Fruit fly (Drosophila melanogaster) whole organism, embryonic: ENCODE results near the gene Polr3F.
A peak's percentile ranks its signal among the peaks of the same experiment; 100 is the strongest.

Experiments
- Ada2b ChIP-seq: fragments of 200-800 bp; sonication (Bioruptor generic); IDR thresholded peaks from 2 replicates; pipeline ENCODE4 v1.3.6; 2022; ENCODE audit warnings: missing biosample characterization, missing genetic modification characterization
- Adf1 ChIP-seq: fragments of 200-800 bp; sonication (Bioruptor generic); IDR thresholded peaks from 2 replicates; pipeline ENCODE4 v1.3.6; 2022; ENCODE audit warnings: missing biosample characterization, missing genetic modification characterization
- Atf-2 ChIP-seq: fragments of 200-800 bp; sonication (Bioruptor generic); optimal IDR thresholded peaks from 2 replicates; lab custom pipeline; 2016; ENCODE audit warnings: missing biosample characterization, missing genetic modification characterization
- Atf6 ChIP-seq: fragments of 200-800 bp; sonication (Bioruptor generic); IDR thresholded peaks from 2 replicates; pipeline ENCODE4 v1.3.6; 2022; ENCODE audit warnings: missing biosample characterization, missing genetic modification characterization
- Blimp-1 ChIP-seq: fragments of 200-800 bp; sonication (Bioruptor generic); optimal IDR thresholded peaks from 3 replicates; lab custom pipeline; 2018; ENCODE audit warnings: missing biosample characterization, missing genetic modification characterization, mild to moderate bottlenecking, moderate library complexity, missing genetic modification reagents
- CG11398 ChIP-seq: fragments of 200-800 bp; sonication (Bioruptor generic); optimal IDR thresholded peaks from 2 replicates; lab custom pipeline; 2016; ENCODE audit warnings: missing biosample characterization, missing genetic modification characterization
- CG12071 ChIP-seq: fragments of 200-800 bp; sonication (Bioruptor generic); optimal IDR thresholded peaks from 3 replicates; lab custom pipeline; 2018; ENCODE audit warnings: missing biosample characterization, mild to moderate bottlenecking, missing genetic modification characterization
- CG12299 ChIP-seq: fragments of 200-800 bp; sonication (Bioruptor generic); optimal IDR thresholded peaks from 2 replicates; lab custom pipeline; 2018; ENCODE audit warnings: missing biosample characterization, mild to moderate bottlenecking, missing genetic modification characterization
- CG13624 ChIP-seq: fragments of 200-800 bp; sonication (Bioruptor generic); optimal IDR thresholded peaks from 2 replicates; lab custom pipeline; 2016; ENCODE audit warnings: missing biosample characterization, missing genetic modification characterization
- CG13894 ChIP-seq: fragments of 200-800 bp; sonication (Bioruptor generic); optimal IDR thresholded peaks from 3 replicates; lab custom pipeline; 2018; ENCODE audit warnings: missing biosample characterization, mild to moderate bottlenecking, missing genetic modification characterization, moderate library complexity
- CG14441 ChIP-seq: fragments of 200-800 bp; sonication (Bioruptor generic); IDR thresholded peaks from 2 replicates; pipeline ENCODE4 v1.3.6; 2022; ENCODE audit warnings: missing biosample characterization, missing genetic modification characterization
- CG17186 ChIP-seq: fragments of 200-800 bp; sonication (Bioruptor generic); optimal IDR thresholded peaks from 3 replicates; lab custom pipeline; 2017; ENCODE audit warnings: missing biosample characterization, missing genetic modification reagents, missing genetic modification characterization
- CG17829 ChIP-seq: fragments of 200-800 bp; optimal IDR thresholded peaks from 2 replicates; lab custom pipeline; 2019; ENCODE audit warnings: missing biosample characterization, mild to moderate bottlenecking, missing genetic modification characterization, moderate library complexity
- CG18262 ChIP-seq: fragments of 200-800 bp; optimal IDR thresholded peaks from 3 replicates; lab custom pipeline; 2019; ENCODE audit warnings: missing biosample characterization, mild to moderate bottlenecking, missing genetic modification characterization, moderate library complexity
- CG3281 ChIP-seq: fragments of 200-800 bp; sonication (Bioruptor generic); optimal IDR thresholded peaks from 3 replicates; lab custom pipeline; 2017; ENCODE audit warnings: missing biosample characterization, mild to moderate bottlenecking, missing genetic modification characterization
- CG4282 ChIP-seq: fragments of 200-800 bp; sonication (Bioruptor generic); optimal IDR thresholded peaks from 2 replicates; lab custom pipeline; 2016; ENCODE audit warnings: missing biosample characterization, missing genetic modification characterization
- CG6254 ChIP-seq: fragments of 200-800 bp; sonication (Bioruptor generic); optimal IDR thresholded peaks from 3 replicates; lab custom pipeline; 2017; ENCODE audit warnings: mild to moderate bottlenecking, missing biosample characterization, missing genetic modification reagents, missing genetic modification characterization
- CG6683 ChIP-seq: fragments of 200-800 bp; sonication (Bioruptor generic); optimal IDR thresholded peaks from 2 replicates; lab custom pipeline; 2017; ENCODE audit warnings: missing biosample characterization, mild to moderate bottlenecking, missing genetic modification characterization, missing genetic modification reagents
- CG6791 ChIP-seq: fragments of 200-800 bp; sonication (Bioruptor generic); IDR thresholded peaks from 3 replicates; pipeline ENCODE4 v1.3.6; 2022; ENCODE audit warnings: missing biosample characterization, missing genetic modification characterization; ENCODE audit not compliant: partially characterized antibody
- CG6813 ChIP-seq: fragments of 200-800 bp; sonication (Bioruptor generic); optimal IDR thresholded peaks from 2 replicates; lab custom pipeline; 2017; ENCODE audit warnings: missing biosample characterization, missing genetic modification characterization, mild to moderate bottlenecking, moderate library complexity, missing genetic modification reagents
- CG7786 ChIP-seq: fragments of 200-800 bp; sonication (Bioruptor generic); optimal IDR thresholded peaks from 2 replicates; lab custom pipeline; 2016; ENCODE audit warnings: missing biosample characterization, missing genetic modification characterization
- CG7963 ChIP-seq: fragments of 200-800 bp; sonication (Bioruptor generic); IDR thresholded peaks from 3 replicates; pipeline ENCODE4 v1.3.6; 2022; ENCODE audit warnings: missing biosample characterization, missing genetic modification characterization; ENCODE audit not compliant: partially characterized antibody
- CG9727 ChIP-seq: fragments of 200-800 bp; sonication (Bioruptor generic); optimal IDR thresholded peaks from 3 replicates; lab custom pipeline; 2017; ENCODE audit warnings: missing biosample characterization, mild to moderate bottlenecking, missing genetic modification characterization
- Deaf1 ChIP-seq: fragments of 200-800 bp; optimal IDR thresholded peaks from 3 replicates; lab custom pipeline; 2019; ENCODE audit warnings: missing biosample characterization, mild to moderate bottlenecking, missing genetic modification characterization, moderate library complexity
- Fer1 ChIP-seq: fragments of 200-800 bp; sonication (Bioruptor generic); optimal IDR thresholded peaks from 2 replicates; lab custom pipeline; 2017; ENCODE audit warnings: missing biosample characterization, mild to moderate bottlenecking, missing genetic modification characterization
- Fer3 ChIP-seq: fragments of 200-800 bp; sonication (Bioruptor generic); optimal IDR thresholded peaks from 2 replicates; lab custom pipeline; 2018; ENCODE audit warnings: missing biosample characterization, mild to moderate bottlenecking, missing genetic modification characterization, moderate library complexity
- Jarid2 ChIP-seq: fragments of 200-800 bp; sonication (Bioruptor generic); optimal IDR thresholded peaks from 3 replicates; lab custom pipeline; 2017; ENCODE audit warnings: mild to moderate bottlenecking, missing biosample characterization, missing genetic modification reagents, missing genetic modification characterization
- Neu2 ChIP-seq: fragments of 200-800 bp; sonication (Bioruptor generic); optimal IDR thresholded peaks from 3 replicates; lab custom pipeline; 2016; ENCODE audit warnings: missing biosample characterization, missing genetic modification characterization, borderline replicate concordance
- Tbp ChIP-seq: fragments of >200 bp; optimal IDR thresholded peaks from 2 replicates; lab custom pipeline; 2018; ENCODE audit warnings: missing biosample characterization, missing genetic modification characterization
- al ChIP-seq: fragments of 200-800 bp; sonication (Bioruptor generic); IDR thresholded peaks from 2 replicates; pipeline ENCODE4 v1.3.6; 2022; ENCODE audit warnings: missing biosample characterization, missing genetic modification characterization
- az2 ChIP-seq: fragments of 200-800 bp; sonication (Bioruptor generic); optimal IDR thresholded peaks from 3 replicates; lab custom pipeline; 2016; ENCODE audit warnings: missing biosample characterization, missing genetic modification characterization
- bowl ChIP-seq: fragments of 200-800 bp; sonication (Bioruptor generic); IDR thresholded peaks from 2 replicates; pipeline ENCODE4 v1.3.6; 2022; ENCODE audit warnings: missing biosample characterization, missing genetic modification characterization
- dmrt99B ChIP-seq: fragments of 200-800 bp; sonication (Bioruptor generic); optimal IDR thresholded peaks from 2 replicates; lab custom pipeline; 2018; ENCODE audit warnings: missing biosample characterization, mild to moderate bottlenecking, missing genetic modification characterization, moderate library complexity
- exex ChIP-seq: fragments of 200-800 bp; sonication (Bioruptor generic); optimal IDR thresholded peaks from 4 replicates; lab custom pipeline; 2018; ENCODE audit warnings: missing biosample characterization, mild to moderate bottlenecking, missing genetic modification characterization, moderate library complexity
- fd96Cb ChIP-seq: fragments of 200-800 bp; sonication (Bioruptor generic); optimal IDR thresholded peaks from 2 replicates; lab custom pipeline; 2018; ENCODE audit warnings: missing biosample characterization, mild to moderate bottlenecking, missing genetic modification characterization, moderate library complexity
- hbn ChIP-seq: fragments of 200-800 bp; sonication (Bioruptor generic); IDR thresholded peaks from 2 replicates; pipeline ENCODE4 v1.3.6; 2022; ENCODE audit warnings: missing biosample characterization, missing genetic modification characterization; ENCODE audit not compliant: partially characterized antibody
- lola ChIP-seq, 3 experiments: fragments of >200 bp in 2 of 3; fragments of 200-800 bp in 1 of 3; sonication (Bioruptor generic) in 1 of 3; optimal IDR thresholded peaks; 2 replicates each; lab custom pipeline; 2017 to 2019; ENCODE audit warnings: missing biosample characterization in 3 of 3, missing genetic modification characterization in 3 of 3, mild to moderate bottlenecking in 1 of 3, moderate library complexity in 1 of 3
- p53 ChIP-seq: fragments of 200-800 bp; sonication (Bioruptor generic); optimal IDR thresholded peaks from 2 replicates; lab custom pipeline; 2016; ENCODE audit warnings: missing biosample characterization, missing genetic modification characterization
- peb ChIP-seq: fragments of 200-800 bp; sonication (Bioruptor generic); IDR thresholded peaks from 2 replicates; pipeline ENCODE4 v1.3.6; 2022; ENCODE audit warnings: missing biosample characterization, missing genetic modification characterization
- pros ChIP-seq: fragments of 200-800 bp; sonication (Bioruptor generic); optimal IDR thresholded peaks from 3 replicates; lab custom pipeline; 2019; ENCODE audit warnings: missing biosample characterization, mild to moderate bottlenecking, missing genetic modification characterization, moderate library complexity
- psq ChIP-seq: fragments of 200-800 bp; sonication (Bioruptor generic); optimal IDR thresholded peaks from 2 replicates; lab custom pipeline; 2017; ENCODE audit warnings: missing biosample characterization, missing genetic modification characterization
- shn ChIP-seq: fragments of 200-800 bp; sonication (Bioruptor generic); optimal IDR thresholded peaks from 3 replicates; lab custom pipeline; 2016; ENCODE audit warnings: missing biosample characterization, missing genetic modification characterization
- slp2 ChIP-seq: fragments of 200-800 bp; sonication (Bioruptor generic); optimal IDR thresholded peaks from 2 replicates; lab custom pipeline; 2016; ENCODE audit warnings: missing biosample characterization, missing genetic modification characterization
- tio ChIP-seq: fragments of 200-800 bp; sonication (Bioruptor generic); optimal IDR thresholded peaks from 2 replicates; lab custom pipeline; 2017; ENCODE audit warnings: missing biosample characterization, missing genetic modification characterization, inconsistent platforms
- vfl ChIP-seq: fragments of 200-800 bp; sonication (Bioruptor generic); optimal IDR thresholded peaks from 2 replicates; lab custom pipeline; 2016; ENCODE audit warnings: missing biosample characterization, missing genetic modification characterization
- vnd ChIP-seq: fragments of 200-800 bp; sonication (Bioruptor generic); IDR thresholded peaks from 3 replicates; pipeline ENCODE4 v1.3.6; 2022; ENCODE audit warnings: missing biosample characterization, missing genetic modification characterization; ENCODE audit not compliant: partially characterized antibody

The Polr3F gene

dm6 chr3R:22357942-22358341 lies 9.2 kb downstream of the Polr3F start (continued):
- TF ChIP-seq CG7786 (no peak), Fer3 (tag; lab: Kevin White, UChicago) (peak; percentile 18)

- no peak for TF ChIP-seq CG12071 (GFP tag; lab: Kevin White, UChicago)
- TF ChIP-seq Deaf1 (tag; lab: Kevin White, UChicago) = no peak
- peak; percentile 16 for TF ChIP-seq CG6254 (GFP tag; lab: Kevin White, UChicago)
- TF ChIP-seq Tbp (GFP tag; lab: Kevin White, UChicago) = no peak
- peak; percentile 80 for TF ChIP-seq vnd (GFP tag; lab: Robert Waterston, UW)
- TF ChIP-seq vfl (GFP tag; lab: Kevin White, UChicago) = no peak
- TF ChIP-seq CG13624 = peak; percentile 47
- 0 out of 2 replicates have a peak, but pooled peaks have one; percentile 22 for TF ChIP-seq al
- TF ChIP-seq Blimp-1 (GFP tag; lab: Kevin White, UChicago) = peak; percentile 11
- no peak for TF ChIP-seq Jarid2 (GFP tag; lab: Kevin White, UChicago)
- TF ChIP-seq fd96Cb (tag; lab: Kevin White, UChicago) = no peak
- peak; percentile 19 for TF ChIP-seq CG4282 (GFP tag; lab: Kevin White, UChicago)
- peak; percentile 64 for TF ChIP-seq CG17186 (GFP tag; lab: Kevin White, UChicago)
- peak; percentile 74 for TF ChIP-seq p53 (GFP tag; lab: Kevin White, UChicago)
- no peak for TF ChIP-seq az2 (GFP tag; lab: Kevin White, UChicago)
- no peak for TF ChIP-seq CG9727 (GFP tag; lab: Kevin White, UChicago)
- no peak for TF ChIP-seq CG12299
- TF ChIP-seq bowl (GFP tag; lab: Robert Waterston, UW) = no peak
- TF ChIP-seq Ada2b = no peak
- no peak for TF ChIP-seq Atf6 (GFP tag; lab: Robert Waterston, UW)
- TF ChIP-seq peb (GFP tag; lab: Robert Waterston, UW) = no peak
- no peak for TF ChIP-seq dmrt99B (tag; lab: Kevin White, UChicago)
- TF ChIP-seq CG18262 = no peak
- no peak for TF ChIP-seq exex (tag; lab: Kevin White, UChicago)
- no peak for TF ChIP-seq lola (GFP tag; optimal IDR thresholded peaks at IDR 0.05; lab: Kevin White, UChicago)
- TF ChIP-seq CG11398 (GFP tag; lab: Kevin White, UChicago) = no peak
- no peak for TF ChIP-seq CG6813
- TF ChIP-seq CG14441 (GFP tag; lab: Robert Waterston, UW) = no peak
- peak; percentile 95 for TF ChIP-seq hbn (GFP tag; lab: Robert Waterston, UW)
- TF ChIP-seq shn (GFP tag; lab: Kevin White, UChicago) = peak; percentile 41
- peak; percentile 95 for TF ChIP-seq CG6791 (GFP tag; lab: Robert Waterston, UW)
- no peak for TF ChIP-seq CG13894 (tag; lab: Kevin White, UChicago)
- TF ChIP-seq CG3281 (GFP tag; lab: Kevin White, UChicago) = peak; percentile 12
- TF ChIP-seq Neu2 (GFP tag; lab: Kevin White, UChicago) = no peak
- peak; percentile 50 for TF ChIP-seq CG17829 (tag; lab: Kevin White, UChicago)
- TF ChIP-seq Atf-2 (GFP tag; lab: Kevin White, UChicago) = no peak
- no peak; the same call in 1 of the 2 replicates for TF ChIP-seq Adf1 (GFP tag; lab: Robert Waterston, UW)
- no peak for TF ChIP-seq psq
- TF ChIP-seq tio (GFP tag; lab: Kevin White, UChicago) = no peak
- TF ChIP-seq CG6683 (GFP tag; lab: Kevin White, UChicago) = no peak
- peak; percentile 3 for TF ChIP-seq slp2 (GFP tag; lab: Kevin White, UChicago)
- TF ChIP-seq pros (GFP tag; lab: Kevin White, UChicago) = no peak
- peak; percentile 78 for TF ChIP-seq CG7963
- TF ChIP-seq Fer1 (GFP tag; lab: Kevin White, UChicago) = no peak
Measured at dm6 chr3R:22356464-22357410, 10.4 kb downstream of the Polr3F start, which contains the start of gene Sar1. TSS of gene Sar1 (plus strand) at chr3R:22356685.
